Fruit fly (Drosophila melanogaster) whole organism, prepupa: ENCODE results near the gene Hnf4.

Source experiments
- Blimp-1 ChIP-seq: fragments of 200-800 bp; sonication (Bioruptor generic); optimal IDR thresholded peaks from 3 replicates; lab custom pipeline; 2017; ENCODE audit warnings: missing biosample characterization, missing genetic modification characterization, mild to moderate bottlenecking, moderate library complexity, missing genetic modification reagents
- CG10631 ChIP-seq: fragments of 200-800 bp; sonication (Bioruptor generic); optimal IDR thresholded peaks from 2 replicates; lab custom pipeline; 2016; ENCODE audit warnings: missing biosample characterization, missing genetic modification characterization
- CG10669 ChIP-seq: fragments of 200-800 bp; sonication (Bioruptor generic); optimal IDR thresholded peaks from 3 replicates; lab custom pipeline; 2018; ENCODE audit warnings: missing biosample characterization, mild to moderate bottlenecking, missing genetic modification characterization, moderate library complexity
- CG11762 ChIP-seq: fragments of 200-800 bp; sonication (Bioruptor generic); optimal IDR thresholded peaks from 3 replicates; lab custom pipeline; 2016; ENCODE audit warnings: missing biosample characterization, missing genetic modification characterization; ENCODE audit not compliant: insufficient read depth
- CG11902 ChIP-seq: fragments of 200-800 bp; sonication (Bioruptor generic); optimal IDR thresholded peaks from 3 replicates; lab custom pipeline; 2016; ENCODE audit warnings: missing biosample characterization, missing genetic modification characterization
- CG1621 ChIP-seq: fragments of 200-800 bp; sonication (Bioruptor generic); optimal IDR thresholded peaks from 3 replicates; lab custom pipeline; 2018; ENCODE audit warnings: missing biosample characterization, mild to moderate bottlenecking, missing genetic modification characterization
- CG16779 ChIP-seq: fragments of 200-800 bp; sonication (Bioruptor generic); optimal IDR thresholded peaks from 3 replicates; lab custom pipeline; 2017; ENCODE audit warnings: missing biosample characterization, mild to moderate bottlenecking, missing genetic modification characterization
- CG4318 ChIP-seq: fragments of 200-800 bp; sonication (Bioruptor generic); optimal IDR thresholded peaks from 3 replicates; lab custom pipeline; 2017; ENCODE audit warnings: missing biosample characterization, mild to moderate bottlenecking, missing genetic modification characterization
- CG6276 ChIP-seq: fragments of 200-800 bp; sonication (Bioruptor generic); optimal IDR thresholded peaks from 2 replicates; lab custom pipeline; 2017; ENCODE audit warnings: missing biosample characterization, mild to moderate bottlenecking, missing genetic modification characterization
- CG6792 ChIP-seq: fragments of 200-800 bp; sonication (Bioruptor generic); optimal IDR thresholded peaks from 3 replicates; lab custom pipeline; 2016; ENCODE audit warnings: missing biosample characterization, missing genetic modification characterization
- CG6808 ChIP-seq: fragments of 200-800 bp; sonication (Bioruptor generic); optimal IDR thresholded peaks from 3 replicates; lab custom pipeline; 2017; ENCODE audit warnings: missing biosample characterization, missing genetic modification characterization, mild to moderate bottlenecking, moderate library complexity, missing genetic modification reagents
- CG6854 ChIP-seq: fragments of 200-800 bp; sonication (Bioruptor generic); optimal IDR thresholded peaks from 2 replicates; lab custom pipeline; 2017; ENCODE audit warnings: missing biosample characterization, mild to moderate bottlenecking, missing genetic modification characterization
- CG7368 ChIP-seq: fragments of 200-800 bp; sonication (Bioruptor generic); optimal IDR thresholded peaks from 3 replicates; lab custom pipeline; 2016; ENCODE audit warnings: missing biosample characterization, missing genetic modification characterization
- CG8119 ChIP-seq: fragments of 200-800 bp; sonication (Bioruptor generic); IDR thresholded peaks from 3 replicates; pipeline ENCODE4 v1.3.6; 2022; ENCODE audit warnings: missing biosample characterization, missing genetic modification characterization
- CG8319 ChIP-seq: fragments of 200-800 bp; sonication (Bioruptor generic); optimal IDR thresholded peaks from 3 replicates; lab custom pipeline; 2016; ENCODE audit warnings: missing biosample characterization, missing genetic modification characterization
- CG8632 ChIP-seq: fragments of 200-800 bp; sonication (Bioruptor generic); optimal IDR thresholded peaks from 3 replicates; lab custom pipeline; 2016; ENCODE audit warnings: missing biosample characterization, missing genetic modification characterization
- CG9139 ChIP-seq: fragments of 200-800 bp; sonication (Bioruptor generic); optimal IDR thresholded peaks from 3 replicates; lab custom pipeline; 2017; ENCODE audit warnings: missing biosample characterization, mild to moderate bottlenecking, missing genetic modification characterization
- Eip78C ChIP-seq: fragments of 200-800 bp; sonication (Bioruptor generic); peaks from one replicate; lab custom pipeline; 2016; ENCODE audit warnings: missing biosample characterization, missing genetic modification characterization
- Ets96B ChIP-seq: fragments of 200-800 bp; optimal IDR thresholded peaks from 2 replicates; lab custom pipeline; 2019; ENCODE audit warnings: missing biosample characterization, mild to moderate bottlenecking, missing genetic modification characterization, moderate library complexity
- Hr38 ChIP-seq: sonication (Bioruptor generic); optimal IDR thresholded peaks from 2 replicates; lab custom pipeline; 2016; ENCODE audit warnings: missing biosample characterization, missing genetic modification characterization
- Hr4 ChIP-seq: fragments of 200-800 bp; sonication (Bioruptor generic); optimal IDR thresholded peaks from 3 replicates; lab custom pipeline; 2016; ENCODE audit warnings: missing biosample characterization, missing genetic modification characterization
- Met ChIP-seq: fragments of 200-800 bp; sonication (Bioruptor generic); optimal IDR thresholded peaks from 3 replicates; lab custom pipeline; 2016; ENCODE audit warnings: missing biosample characterization, missing genetic modification characterization
- Smox ChIP-seq: fragments of 200-800 bp; sonication (Bioruptor generic); optimal IDR thresholded peaks from 3 replicates; lab custom pipeline; 2016; ENCODE audit warnings: missing biosample characterization, missing genetic modification characterization
- Sox102F ChIP-seq: fragments of 200-800 bp; sonication (Bioruptor generic); optimal IDR thresholded peaks from 2 replicates; lab custom pipeline; 2016; ENCODE audit warnings: missing biosample characterization, mild to moderate bottlenecking, missing genetic modification characterization
- Sox14 ChIP-seq: fragments of 200-800 bp; sonication (Bioruptor generic); optimal IDR thresholded peaks from 3 replicates; lab custom pipeline; 2016; ENCODE audit warnings: missing biosample characterization, missing genetic modification characterization
- Sox15 ChIP-seq: fragments of 200-800 bp; sonication (Bioruptor generic); optimal IDR thresholded peaks from 3 replicates; lab custom pipeline; 2016; ENCODE audit warnings: missing biosample characterization, missing genetic modification characterization
- achi ChIP-seq: fragments of 200-800 bp; sonication (Bioruptor generic); optimal IDR thresholded peaks from 3 replicates; lab custom pipeline; 2016; ENCODE audit warnings: missing biosample characterization, missing genetic modification characterization
- acj6 ChIP-seq: fragments of 200-800 bp; sonication (Bioruptor generic); optimal IDR thresholded peaks from 3 replicates; lab custom pipeline; 2016; ENCODE audit warnings: missing biosample characterization, missing genetic modification characterization
- cyc ChIP-seq: fragments of 200-800 bp; sonication (Bioruptor generic); optimal IDR thresholded peaks from 3 replicates; lab custom pipeline; 2016; ENCODE audit warnings: missing biosample characterization, missing genetic modification characterization
- dac ChIP-seq: fragments of 200-800 bp; sonication (Bioruptor generic); optimal IDR thresholded peaks from 2 replicates; lab custom pipeline; 2017; ENCODE audit warnings: missing biosample characterization, mild to moderate bottlenecking, missing genetic modification characterization
- dsx ChIP-seq: fragments of 200-800 bp; optimal IDR thresholded peaks from 3 replicates; lab custom pipeline; 2019; ENCODE audit warnings: missing biosample characterization, mild to moderate bottlenecking, missing genetic modification characterization, moderate library complexity; ENCODE audit not compliant: poor library complexity, severe bottlenecking
- esn ChIP-seq: fragments of 200-800 bp; sonication (Bioruptor generic); optimal IDR thresholded peaks from 2 replicates; lab custom pipeline; 2016; ENCODE audit warnings: missing biosample characterization, mild to moderate bottlenecking, missing genetic modification characterization, moderate library complexity
- fkh ChIP-seq: fragments of 200-800 bp; sonication (Bioruptor generic); optimal IDR thresholded peaks from 3 replicates; lab custom pipeline; 2017; ENCODE audit warnings: missing biosample characterization, mild to moderate bottlenecking, missing genetic modification characterization, moderate library complexity
- lz ChIP-seq: fragments of 200-800 bp; sonication (Bioruptor generic); optimal IDR thresholded peaks from 3 replicates; lab custom pipeline; 2016; ENCODE audit warnings: missing biosample characterization, missing genetic modification characterization
- net ChIP-seq: fragments of 200-800 bp; sonication (Bioruptor generic); optimal IDR thresholded peaks from 3 replicates; lab custom pipeline; 2016; ENCODE audit warnings: missing biosample characterization, missing genetic modification characterization
- pdm3 ChIP-seq: fragments of 200-800 bp; sonication (Bioruptor generic); optimal IDR thresholded peaks from 3 replicates; lab custom pipeline; 2016; ENCODE audit warnings: missing biosample characterization, missing genetic modification characterization
- salr ChIP-seq, 2 experiments: fragments of 200-800 bp; sonication (Bioruptor generic); optimal IDR thresholded peaks; 3 replicates each; lab custom pipeline; 2016 to 2018; ENCODE audit warnings: missing biosample characterization in 2 of 2, missing genetic modification characterization in 2 of 2, mild to moderate bottlenecking in 1 of 2
- spab ChIP-seq: fragments of 200-800 bp; sonication (Bioruptor generic); optimal IDR thresholded peaks from 2 replicates; lab custom pipeline; 2017; ENCODE audit warnings: missing biosample characterization, mild to moderate bottlenecking, missing genetic modification characterization, missing genetic modification reagents
- ss ChIP-seq, 2 experiments: fragments of 200-800 bp; sonication (Bioruptor generic); optimal IDR thresholded peaks; 2 replicates in 1 of 2; 3 replicates in 1 of 2; lab custom pipeline; 2017 to 2018; ENCODE audit warnings: mild to moderate bottlenecking in 2 of 2, missing biosample characterization in 2 of 2, missing genetic modification characterization in 2 of 2, moderate library complexity in 1 of 2
- svp ChIP-seq: fragments of 200-800 bp; sonication (Bioruptor generic); peaks from one replicate; lab custom pipeline; 2016; ENCODE audit warnings: missing biosample characterization, missing genetic modification characterization
- topi ChIP-seq: fragments of 200-800 bp; sonication (Bioruptor generic); optimal IDR thresholded peaks from 3 replicates; lab custom pipeline; 2016; ENCODE audit warnings: missing biosample characterization, missing genetic modification characterization
- vri ChIP-seq: fragments of 200-800 bp; sonication (Bioruptor generic); optimal IDR thresholded peaks from 3 replicates; lab custom pipeline; 2016; ENCODE audit warnings: missing biosample characterization, mild to moderate bottlenecking, missing genetic modification characterization

Gene Hnf4

dm6 chr2L:8717618-8718336 is 8.4 kb upstream of the Hnf4 start (continued):
- TF ChIP-seq Hr38 (GFP tag; lab: Kevin White, UChicago), result no peak
- peak; percentile 92 for TF ChIP-seq vri (GFP tag; lab: Kevin White, UChicago)
- peak; percentile 83 for TF ChIP-seq CG16779 (tag; lab: Kevin White, UChicago)
- peak; percentile 68 for TF ChIP-seq Sox102F (GFP tag; lab: Kevin White, UChicago)
- peak; percentile 95 for TF ChIP-seq CG10631 (GFP tag; lab: Kevin White, UChicago)
- peak; percentile 82 for TF ChIP-seq dac (GFP tag; lab: Kevin White, UChicago)
- TF ChIP-seq Eip78C, result peak; percentile 97
- TF ChIP-seq esn (GFP tag; lab: Kevin White, UChicago), result peak; percentile 94
- TF ChIP-seq achi (GFP tag; lab: Kevin White, UChicago), result peak; percentile 92
- TF ChIP-seq Blimp-1, result peak; percentile 70
- peak; percentile 83 for TF ChIP-seq CG10669 (GFP tag; lab: Kevin White, UChicago)
- TF ChIP-seq cyc, result peak; percentile 82
- peak; percentile 37 to 97 for TF ChIP-seq salr (GFP tag; optimal IDR thresholded peaks at IDR 0.05; lab: Kevin White, UChicago)
- TF ChIP-seq CG11902, result peak; percentile 81
- TF ChIP-seq CG8119 (GFP tag; lab: Robert Waterston, UW), result peak; percentile 92
- peak; percentile 91 for TF ChIP-seq Ets96B (tag; lab: Kevin White, UChicago)
- peak; percentile 71 for TF ChIP-seq CG1621
- peak; percentile 83 for TF ChIP-seq CG11762 (GFP tag; lab: Kevin White, UChicago)
- peak; percentile 92 for TF ChIP-seq net (GFP tag; lab: Kevin White, UChicago)
- peak; percentile 57 for TF ChIP-seq CG6854 (GFP tag; lab: Kevin White, UChicago)
- TF ChIP-seq CG6276 (GFP tag; lab: Kevin White, UChicago), result peak; percentile 90
- peak; percentile 92 for TF ChIP-seq acj6 (GFP tag; lab: Kevin White, UChicago)
- TF ChIP-seq ss (GFP tag; optimal IDR thresholded peaks at IDR 0.05; lab: Kevin White, UChicago), result peak; percentile 86 to 88
- TF ChIP-seq dsx (GFP tag; lab: Kevin White, UChicago), result peak; percentile 85

DNA sequence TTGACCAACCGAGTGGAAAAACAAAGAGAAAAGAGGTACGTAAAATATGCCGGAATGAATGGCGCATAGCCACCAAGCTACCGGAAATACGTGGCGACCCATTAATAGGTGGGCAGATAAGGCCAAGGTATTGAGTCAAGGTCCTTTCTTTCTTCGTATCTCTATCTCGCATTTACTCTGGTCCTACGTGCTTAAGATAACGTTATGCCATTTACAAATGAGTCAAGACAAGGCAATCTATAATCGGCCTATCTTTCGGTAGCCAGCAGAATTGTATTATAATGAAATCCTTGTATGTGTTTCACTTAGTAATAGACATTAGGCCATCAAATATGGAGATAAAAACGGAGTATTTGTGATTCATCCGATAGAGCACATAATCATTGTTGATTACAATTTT is 7.0 kb upstream of the Hnf4 start:
- TF ChIP-seq svp (GFP tag; lab: Kevin White, UChicago) (peak; percentile 37), Eip78C (peak; percentile 41), Smox (GFP tag; lab: Kevin White, UChicago) (no peak), achi (GFP tag; lab: Kevin White, UChicago) (no peak), CG7368 (GFP tag; lab: Kevin White, UChicago) (no peak), vri (GFP tag; lab: Kevin White, UChicago) (peak; percentile 71)

- peak; percentile 19 for TF ChIP-seq fkh
- no peak for TF ChIP-seq Sox15 (GFP tag; lab: Kevin White, UChicago)
Measured at dm6 chr2L:8715454-8715853, 6.0 kb upstream of the Hnf4 start.

- peak; percentile 59 for TF ChIP-seq svp (GFP tag; lab: Kevin White, UChicago)
- TF ChIP-seq CG4318, result no peak
Measured at dm6 chr2L:8714513-8714912, 5.1 kb upstream of the Hnf4 start.

dm6 chr2L:8709078-8709399 is 372 bp downstream of the Hnf4 start:
- TF ChIP-seq esn (GFP tag; lab: Kevin White, UChicago) (no peak), Sox14 (GFP tag; lab: Kevin White, UChicago) (no peak), dac (GFP tag; lab: Kevin White, UChicago) (no peak), CG6854 (GFP tag; lab: Kevin White, UChicago) (peak; percentile 48), CG8632 (GFP tag; lab: Kevin White, UChicago) (no peak), lz (no peak), CG6792 (GFP tag; lab: Kevin White, UChicago) (no peak), CG6276 (GFP tag; lab: Kevin White, UChicago) (no peak), topi (GFP tag; lab: Kevin White, UChicago) (no peak), CG6808 (GFP tag; lab: Kevin White, UChicago) (no peak), Met (GFP tag; lab: Kevin White, UChicago) (no peak), CG9139 (GFP tag; lab: Kevin White, UChicago) (peak; percentile 17), Hr4 (GFP tag; lab: Kevin White, UChicago) (no peak), net (GFP tag; lab: Kevin White, UChicago) (no peak), achi (GFP tag; lab: Kevin White, UChicago) (no peak), dsx (GFP tag; lab: Kevin White, UChicago) (no peak), ss (GFP tag; optimal IDR thresholded peaks at IDR 0.05; lab: Kevin White, UChicago) (peak; percentile 31 to 39), CG8319 (no peak), Ets96B (tag; lab: Kevin White, UChicago) (no peak), pdm3 (GFP tag; lab: Kevin White, UChicago) (no peak), spab (GFP tag; lab: Kevin White, UChicago) (no peak), Hr38 (GFP tag; lab: Kevin White, UChicago) (no peak)
